Worm (Caenorhabditis elegans) whole organism, L4 larva: Measurements from ENCODE around the gene swan-2.

Experiments used
- F26F4.8 ChIP-seq: fragments of 200-800 bp; sonication (Bioruptor generic); conservative IDR thresholded peaks from 2 replicates; pipeline ENCODE4 v1.3.6; 2022; ENCODE audit warnings: missing genetic modification characterization, missing compliant biosample characterization
- R02D3.7 ChIP-seq: fragments of 150-350 bp; sonication (generic microtip); optimal IDR thresholded peaks from 3 replicates; lab custom pipeline; 2014; ENCODE audit warnings: missing biosample characterization, missing genetic modification characterization
- Y48G9A.11 ChIP-seq: fragments of 200-800 bp; sonication (Bioruptor generic); IDR thresholded peaks from 2 replicates; pipeline ENCODE4 v1.3.6; 2022; ENCODE audit warnings: missing genetic modification reagents, missing genetic modification characterization, missing compliant biosample characterization
- Y5F2A.4 ChIP-seq: fragments of 200-800 bp; sonication (Bioruptor generic); optimal IDR thresholded peaks from 2 replicates; lab custom pipeline; 2018; ENCODE audit warnings: mild to moderate bottlenecking, missing genetic modification characterization, missing compliant biosample characterization
- ZK337.2 ChIP-seq: fragments of 200-800 bp; sonication (Bioruptor generic); IDR thresholded peaks from 2 replicates; pipeline ENCODE4 v1.3.6; 2022; ENCODE audit warnings: missing genetic modification reagents, missing genetic modification characterization, missing compliant biosample characterization
- arid-1 ChIP-seq: fragments of 200-800 bp; sonication (Bioruptor generic); conservative IDR thresholded peaks from 2 replicates; pipeline ENCODE4 v1.3.6; 2022; ENCODE audit warnings: missing genetic modification reagents, missing genetic modification characterization, missing compliant biosample characterization
- ceh-28 ChIP-seq: fragments of 150-350 bp; optimal IDR thresholded peaks from 2 replicates; lab custom pipeline; 2014; ENCODE audit warnings: missing biosample characterization, missing genetic modification reagents, missing genetic modification characterization
- ceh-44 ChIP-seq: fragments of 200-800 bp; sonication (Bioruptor generic); IDR thresholded peaks from 2 replicates; pipeline ENCODE4 v1.3.6; 2022; ENCODE audit warnings: missing genetic modification reagents, missing genetic modification characterization, missing compliant biosample characterization
- ceh-82 ChIP-seq: sonication (generic microtip); optimal IDR thresholded peaks from 2 replicates; lab custom pipeline; 2017; ENCODE audit warnings: missing biosample characterization, missing genetic modification characterization
- cey-2 ChIP-seq: sonication (generic microtip); optimal IDR thresholded peaks from 3 replicates; lab custom pipeline; 2017; ENCODE audit warnings: missing genetic modification characterization, mild to moderate bottlenecking, missing compliant biosample characterization, antibody characterized with exemption, borderline replicate concordance; ENCODE audit not compliant: insufficient read depth
- daf-12 ChIP-seq: fragments of 150-350 bp; optimal IDR thresholded peaks from 2 replicates; lab custom pipeline; 2014; ENCODE audit warnings: missing biosample characterization, missing genetic modification reagents, missing genetic modification characterization
- daf-19 ChIP-seq: fragments of 200-800 bp; sonication (Bioruptor generic); conservative IDR thresholded peaks from 2 replicates; pipeline ENCODE4 v1.3.6; 2022; ENCODE audit warnings: missing genetic modification characterization, missing compliant biosample characterization
- daf-8 ChIP-seq: fragments of 200-800 bp; sonication (Bioruptor generic); IDR thresholded peaks from 2 replicates; pipeline ENCODE4 v1.3.6; 2022; ENCODE audit warnings: missing genetic modification characterization, missing compliant biosample characterization
- dmd-8 ChIP-seq: fragments of 200-800 bp; sonication (Bioruptor generic); IDR thresholded peaks from 2 replicates; pipeline ENCODE4 v1.3.6; 2022; ENCODE audit warnings: missing genetic modification characterization, missing compliant biosample characterization
- dmd-9 ChIP-seq: fragments of 200-800 bp; sonication (Bioruptor generic); IDR thresholded peaks from 2 replicates; pipeline ENCODE4 v1.3.6; 2022; ENCODE audit warnings: missing genetic modification reagents, missing genetic modification characterization, missing compliant biosample characterization
- egl-27 ChIP-seq: sonication (generic microtip); optimal IDR thresholded peaks from 3 replicates; lab custom pipeline; 2017; ENCODE audit warnings: missing biosample characterization, missing genetic modification reagents, missing genetic modification characterization
- fkh-10 ChIP-seq: fragments of 150-350 bp; optimal IDR thresholded peaks from 2 replicates; lab custom pipeline; 2014; ENCODE audit warnings: missing biosample characterization, missing genetic modification reagents, missing genetic modification characterization
- fos-1 ChIP-seq: fragments of 150-350 bp; optimal IDR thresholded peaks from 2 replicates; lab custom pipeline; 2014; ENCODE audit warnings: missing biosample characterization, missing genetic modification characterization
- gei-8 ChIP-seq: fragments of 200-800 bp; sonication (Bioruptor generic); optimal IDR thresholded peaks from 2 replicates; lab custom pipeline; 2018; ENCODE audit warnings: mild to moderate bottlenecking, missing genetic modification characterization, missing compliant biosample characterization
- hif-1 ChIP-seq, 2 experiments: sonication (generic microtip); optimal IDR thresholded peaks; 2 replicates each; lab custom pipeline; 2016 to 2017; ENCODE audit warnings: missing compliant biosample characterization in 2 of 2, missing genetic modification characterization in 2 of 2, missing genetic modification reagents in 2 of 2, missing genotype in 2 of 2, mild to moderate bottlenecking in 1 of 2
- hlh-11 ChIP-seq: fragments of 200-800 bp; sonication (Bioruptor generic); optimal IDR thresholded peaks from 2 replicates; lab custom pipeline; 2018; ENCODE audit warnings: mild to moderate bottlenecking, missing genetic modification characterization, missing compliant biosample characterization
- hlh-30 ChIP-seq: sonication (generic microtip); optimal IDR thresholded peaks from 2 replicates; lab custom pipeline; 2017; ENCODE audit warnings: antibody characterized with exemption, mild to moderate bottlenecking, missing genetic modification characterization, missing compliant biosample characterization; ENCODE audit not compliant: insufficient read depth
- hmg-1.1 ChIP-seq: fragments of 200-800 bp; sonication (Bioruptor generic); IDR thresholded peaks from 2 replicates; pipeline ENCODE4 v1.3.6; 2022; ENCODE audit warnings: missing genetic modification reagents, missing genetic modification characterization, missing compliant biosample characterization
- lim-7 ChIP-seq: fragments of 200-800 bp; sonication (Bioruptor generic); IDR thresholded peaks from 2 replicates; pipeline ENCODE4 v1.3.6; 2022; ENCODE audit warnings: missing genetic modification characterization, missing compliant biosample characterization
- lin-29 ChIP-seq: fragments of 200-800 bp; sonication (Bioruptor generic); IDR thresholded peaks from 2 replicates; pipeline ENCODE4 v1.3.6; 2022; ENCODE audit warnings: missing genetic modification reagents, missing genetic modification characterization, missing compliant biosample characterization
- lin-39 ChIP-seq: fragments of 150-350 bp; optimal IDR thresholded peaks from 2 replicates; lab custom pipeline; 2014; ENCODE audit warnings: missing biosample characterization, missing genetic modification reagents, missing genetic modification characterization
- madf-5 ChIP-seq, 2 experiments: fragments of 200-800 bp; sonication (Bioruptor generic); IDR thresholded peaks; 2 replicates each; pipeline ENCODE4 v1.3.6; 2022; ENCODE audit warnings: missing compliant biosample characterization in 2 of 2, missing genetic modification characterization in 2 of 2
- madf-9 ChIP-seq: fragments of 200-800 bp; sonication (Bioruptor generic); conservative IDR thresholded peaks from 2 replicates; pipeline ENCODE4 v1.3.6; 2022; ENCODE audit warnings: missing genetic modification reagents, missing genetic modification characterization, missing compliant biosample characterization
- mep-1 ChIP-seq: fragments of 150-350 bp; sonication (generic microtip); optimal IDR thresholded peaks from 3 replicates; lab custom pipeline; 2014; ENCODE audit warnings: missing biosample characterization, missing genetic modification characterization
- mes-2 ChIP-seq: sonication (generic microtip); optimal IDR thresholded peaks from 2 replicates; lab custom pipeline; 2016; ENCODE audit warnings: missing genotype, mild to moderate bottlenecking, missing genetic modification characterization, missing compliant biosample characterization; ENCODE audit not compliant: poor library complexity, severe bottlenecking
- nhr-10 ChIP-seq: fragments of 150-350 bp; optimal IDR thresholded peaks from 2 replicates; lab custom pipeline; 2014; ENCODE audit warnings: missing biosample characterization, missing genetic modification characterization
- nhr-102 ChIP-seq: sonication (generic microtip); optimal IDR thresholded peaks from 2 replicates; lab custom pipeline; 2016; ENCODE audit warnings: mild to moderate bottlenecking, missing genetic modification characterization, moderate library complexity, missing compliant biosample characterization
- nhr-11 ChIP-seq: fragments of 150-350 bp; optimal IDR thresholded peaks from 2 replicates; lab custom pipeline; 2014; ENCODE audit warnings: missing biosample characterization, missing genetic modification characterization
- nhr-41 ChIP-seq: fragments of 200-800 bp; sonication (Bioruptor generic); IDR thresholded peaks from 2 replicates; pipeline ENCODE4 v1.3.6; 2022; ENCODE audit warnings: missing genetic modification reagents, missing genetic modification characterization, missing compliant biosample characterization
- nhr-77 ChIP-seq: fragments of 150-350 bp; optimal IDR thresholded peaks from 2 replicates; lab custom pipeline; 2014; ENCODE audit warnings: missing biosample characterization, missing genetic modification characterization
- php-3 ChIP-seq: fragments of 200-800 bp; sonication (Bioruptor generic); IDR thresholded peaks from 2 replicates; pipeline ENCODE4 v1.3.6; 2022; ENCODE audit warnings: missing genetic modification reagents, missing genetic modification characterization, missing compliant biosample characterization
- rbr-2 ChIP-seq: sonication (generic microtip); optimal IDR thresholded peaks from 2 replicates; lab custom pipeline; 2016; ENCODE audit warnings: missing genotype, missing genetic modification characterization, missing compliant biosample characterization
- sdz-12 ChIP-seq: fragments of 200-800 bp; sonication (Bioruptor generic); optimal IDR thresholded peaks from 2 replicates; lab custom pipeline; 2018; ENCODE audit warnings: mild to moderate bottlenecking, missing genetic modification characterization, missing compliant biosample characterization
- set-16 ChIP-seq: fragments of 200-800 bp; sonication (Bioruptor generic); IDR thresholded peaks from 2 replicates; pipeline ENCODE4 v1.3.6; 2022; ENCODE audit warnings: missing genetic modification reagents, missing genetic modification characterization, missing compliant biosample characterization
- snpc-1.2 ChIP-seq: fragments of 200-800 bp; sonication (Bioruptor generic); IDR thresholded peaks from 2 replicates; pipeline ENCODE4 v1.3.6; 2022; ENCODE audit warnings: missing genetic modification reagents, missing genetic modification characterization, missing compliant biosample characterization
- snpc-4 ChIP-seq: fragments of 150-350 bp; optimal IDR thresholded peaks from 2 replicates; lab custom pipeline; 2014; ENCODE audit warnings: missing biosample characterization, missing genetic modification characterization
- spr-1 ChIP-seq: sonication (generic microtip); optimal IDR thresholded peaks from 2 replicates; lab custom pipeline; 2016; ENCODE audit warnings: mild to moderate bottlenecking, missing genetic modification characterization, missing compliant biosample characterization
- spr-3 ChIP-seq: fragments of 200-800 bp; sonication (Bioruptor generic); optimal IDR thresholded peaks from 2 replicates; lab custom pipeline; 2018; ENCODE audit warnings: mild to moderate bottlenecking, missing genetic modification characterization, missing compliant biosample characterization
- unc-130 ChIP-seq: sonication (generic microtip); optimal IDR thresholded peaks from 2 replicates; lab custom pipeline; 2016; ENCODE audit warnings: missing genetic modification reagents, missing genetic modification characterization, missing compliant biosample characterization
- unc-39 ChIP-seq: sonication (generic microtip); optimal IDR thresholded peaks from 2 replicates; lab custom pipeline; 2017; ENCODE audit warnings: missing biosample characterization, missing genetic modification characterization
- unc-62 ChIP-seq, 3 experiments: fragments of 150-350 bp in 1 of 3; sonication (generic microtip); optimal IDR thresholded peaks in 2 of 3; peaks in 1 of 3; 1 replicate in 1 of 3; 2 replicates in 2 of 3; lab custom pipeline; 2014 to 2017; ENCODE audit warnings: missing biosample characterization in 3 of 3, missing genetic modification characterization in 3 of 3, missing genetic modification reagents in 3 of 3, missing genotype in 1 of 3
- vab-7 ChIP-seq: fragments of 200-800 bp; sonication (Bioruptor generic); IDR thresholded peaks from 2 replicates; pipeline ENCODE4 v1.3.6; 2022; ENCODE audit warnings: missing genetic modification reagents, missing genetic modification characterization, missing compliant biosample characterization
- zag-1 ChIP-seq: fragments of 150-350 bp; optimal IDR thresholded peaks from 2 replicates; lab custom pipeline; 2014; ENCODE audit warnings: missing biosample characterization, missing genetic modification characterization
- zip-11 ChIP-seq: fragments of 200-800 bp; sonication (Bioruptor generic); IDR thresholded peaks from 2 replicates; pipeline ENCODE4 v1.3.6; 2022; ENCODE audit warnings: missing genetic modification characterization, missing compliant biosample characterization
- zip-2 ChIP-seq: fragments of 150-350 bp; optimal IDR thresholded peaks from 2 replicates; lab custom pipeline; 2014; ENCODE audit warnings: missing biosample characterization, missing genetic modification characterization
- ztf-7 ChIP-seq: fragments of 150-350 bp; optimal IDR thresholded peaks from 2 replicates; lab custom pipeline; 2014; ENCODE audit warnings: missing biosample characterization, missing genetic modification characterization

swan-2 gene

ce11 chrV:13818824-13819408, 14.8 kb upstream of the swan-2 start, which contains the start of gene sel-10 (continued):
- TF ChIP-seq daf-12 (tag; lab: Kevin White, UChicago) (no peak), R02D3.7 (tag; lab: Kevin White, UChicago) (no peak), daf-19 (GFP tag; lab: Robert Waterston, UW) (no peak), sdz-12 (GFP tag; lab: Kevin White, UChicago) (no peak), hif-1 (tag; optimal IDR thresholded peaks at IDR 0.05; lab: Kevin White, UChicago) (peak in 1 of 2 experiments; percentile 65), nhr-41 (GFP tag; lab: Robert Waterston, UW) (no peak), hlh-30 (peak; percentile 66), rbr-2 (tag; lab: Kevin White, UChicago) (peak; percentile 74), zip-11 (GFP tag; lab: Robert Waterston, UW) (no peak), dmd-9 (no peak), dmd-8 (GFP tag; lab: Robert Waterston, UW) (no peak), fos-1 (no peak), Y48G9A.11 (no peak), php-3 (peak; percentile 71), vab-7 (no peak), lin-29 (no peak), cey-2 (tag; lab: Kevin White, UChicago) (no peak), lin-39 (tag; lab: Kevin White, UChicago) (no peak), snpc-1.2 (GFP tag; lab: Robert Waterston, UW) (no peak), mep-1 (no peak), ztf-7 (no peak), unc-62 (GFP tag; optimal IDR thresholded peaks at IDR 0.05 in 1 of 2; lab: Kevin White, UChicago) (peak in 1 of 2 experiments; percentile 59), unc-62 (tag; optimal IDR thresholded peaks at IDR 0.05; lab: Kevin White, UChicago) (no peak), hlh-11 (tag; lab: Kevin White, UChicago) (no peak), unc-130 (GFP tag; lab: Kevin White, UChicago) (no peak), snpc-4 (tag; lab: Kevin White, UChicago) (no peak), daf-8 (GFP tag; lab: Robert Waterston, UW) (no peak), madf-9 (GFP tag; lab: Robert Waterston, UW) (no peak), egl-27 (tag; lab: Kevin White, UChicago) (no peak), madf-5 (GFP tag; IDR thresholded peaks at IDR 0.05; lab: Robert Waterston, UW) (no peak), set-16 (GFP tag; lab: Robert Waterston, UW) (no peak), ceh-28 (tag; lab: Kevin White, UChicago) (no peak), arid-1 (GFP tag; lab: Robert Waterston, UW) (0 out of 2 replicates have a peak, but pooled peaks have one; percentile 33), fkh-10 (GFP tag; lab: Kevin White, UChicago) (no peak), spr-1 (tag; lab: Kevin White, UChicago) (no peak), hmg-1.1 (GFP tag; lab: Robert Waterston, UW) (0 out of 2 replicates have a peak, but pooled peaks have one; percentile 59), spr-3 (no peak), ZK337.2 (GFP tag; lab: Robert Waterston, UW) (no peak), gei-8 (GFP tag; lab: Kevin White, UChicago) (no peak), nhr-102 (tag; lab: Kevin White, UChicago) (no peak), nhr-11 (tag; lab: Kevin White, UChicago) (peak; percentile 60), lim-7 (GFP tag; lab: Robert Waterston, UW) (no peak), ceh-82 (tag; lab: Kevin White, UChicago) (no peak), nhr-10 (tag; lab: Kevin White, UChicago) (no peak), Y5F2A.4 (no peak), mes-2 (tag; lab: Kevin White, UChicago) (peak; percentile 84), zip-2 (tag; lab: Kevin White, UChicago) (no peak), unc-39 (tag; lab: Kevin White, UChicago) (no peak), F26F4.8 (no peak), nhr-77 (tag; lab: Kevin White, UChicago) (no peak), zag-1 (tag; lab: Kevin White, UChicago) (no peak), ceh-44 (GFP tag; lab: Robert Waterston, UW) (no peak)
